Fruit fly (Drosophila melanogaster) whole organism, wandering third instar larva: ENCODE measurements around the gene Gba1a.

Experiments
- Abd-B ChIP-seq: fragments of >200 bp; optimal IDR thresholded peaks from 2 replicates; lab custom pipeline; 2017; ENCODE audit warnings: missing biosample characterization, missing genetic modification characterization
- CG32264 ChIP-seq: fragments of 200-800 bp; sonication (Bioruptor generic); optimal IDR thresholded peaks from 2 replicates; lab custom pipeline; 2016; ENCODE audit warnings: missing biosample characterization, missing genetic modification characterization
- CG9705 ChIP-seq: fragments of 200-800 bp; sonication (Bioruptor generic); optimal IDR thresholded peaks from 2 replicates; lab custom pipeline; 2018; ENCODE audit warnings: missing biosample characterization, mild to moderate bottlenecking, missing genetic modification characterization
- CrebA ChIP-seq: fragments of 200-800 bp; sonication (Bioruptor generic); optimal IDR thresholded peaks from 2 replicates; lab custom pipeline; 2016; ENCODE audit warnings: missing biosample characterization, mild to moderate bottlenecking, missing genetic modification characterization, borderline replicate concordance
- Dfd ChIP-seq: fragments of >200 bp; optimal IDR thresholded peaks from 2 replicates; lab custom pipeline; 2017; ENCODE audit warnings: missing biosample characterization, missing genetic modification characterization
- Dif ChIP-seq: fragments of 200-275, 200-300 bp; sonication (Bioruptor generic); optimal IDR thresholded peaks from 2 replicates; lab custom pipeline; 2018; ENCODE audit warnings: missing biosample characterization, missing genetic modification characterization; ENCODE audit not compliant: partially characterized antibody
- GATAd ChIP-seq: sonication (Bioruptor generic); optimal IDR thresholded peaks from 2 replicates; lab custom pipeline; 2016; ENCODE audit warnings: missing biosample characterization, missing genetic modification characterization
- HLH106 ChIP-seq: fragments of 200-800 bp; optimal IDR thresholded peaks from 3 replicates; lab custom pipeline; 2019; ENCODE audit warnings: missing biosample characterization, mild to moderate bottlenecking, missing genetic modification characterization, moderate library complexity
- Hnf4 ChIP-seq: fragments of 200-800 bp; sonication (Bioruptor generic); optimal IDR thresholded peaks from 2 replicates; lab custom pipeline; 2016; ENCODE audit warnings: missing biosample characterization, mild to moderate bottlenecking, missing genetic modification characterization
- Hr78 ChIP-seq: fragments of >200 bp; optimal IDR thresholded peaks from 2 replicates; lab custom pipeline; 2017; ENCODE audit warnings: missing biosample characterization, missing genetic modification characterization
- Hr83 ChIP-seq: fragments of 200-300 bp; sonication (Bioruptor generic); optimal IDR thresholded peaks from 2 replicates; lab custom pipeline; 2016; ENCODE audit warnings: missing biosample characterization, mild to moderate bottlenecking, missing genetic modification characterization, moderate library complexity; ENCODE audit not compliant: poor library complexity, severe bottlenecking
- Jra ChIP-seq: sonication (Bioruptor generic); optimal IDR thresholded peaks from 2 replicates; lab custom pipeline; 2016; ENCODE audit warnings: missing biosample characterization, missing genetic modification characterization
- Mio ChIP-seq: sonication (Bioruptor generic); optimal IDR thresholded peaks from 2 replicates; lab custom pipeline; 2016; ENCODE audit warnings: missing biosample characterization, missing genetic modification characterization
- Myc ChIP-seq: fragments of >200 bp; optimal IDR thresholded peaks from 2 replicates; lab custom pipeline; 2017
- N ChIP-seq: fragments of >200 bp; optimal IDR thresholded peaks from 2 replicates; lab custom pipeline; 2018; ENCODE audit warnings: missing biosample characterization, missing external identifiers, missing genetic modification characterization
- OdsH ChIP-seq: fragments of 200-800 bp; sonication (Bioruptor generic); optimal IDR thresholded peaks from 2 replicates; lab custom pipeline; 2016; ENCODE audit warnings: missing biosample characterization, mild to moderate bottlenecking, missing genetic modification characterization
- Rel ChIP-seq, 2 experiments: fragments of 200-800 bp; sonication (Bioruptor generic) in 1 of 2; optimal IDR thresholded peaks; 2 replicates in 1 of 2; 3 replicates in 1 of 2; lab custom pipeline; 2016 to 2019; ENCODE audit warnings: mild to moderate bottlenecking in 2 of 2, missing biosample characterization in 2 of 2, missing genetic modification characterization in 2 of 2, moderate library complexity in 1 of 2
- Sp1 ChIP-seq: fragments of 200-800 bp; sonication (Bioruptor generic); optimal IDR thresholded peaks from 3 replicates; lab custom pipeline; 2019; ENCODE audit warnings: missing biosample characterization, mild to moderate bottlenecking, missing genetic modification characterization, moderate library complexity
- Vsx2 ChIP-seq: fragments of 200-300, 225-300 bp; sonication (Bioruptor generic); optimal IDR thresholded peaks from 2 replicates; lab custom pipeline; 2018; ENCODE audit warnings: missing biosample characterization, missing genetic modification characterization; ENCODE audit not compliant: partially characterized antibody
- br ChIP-seq: fragments of 200-800 bp; sonication (Bioruptor generic); optimal IDR thresholded peaks from 2 replicates; lab custom pipeline; 2016; ENCODE audit warnings: missing biosample characterization, missing genetic modification characterization
- brk ChIP-seq: fragments of 200-800 bp; sonication (Bioruptor generic); optimal IDR thresholded peaks from 2 replicates; lab custom pipeline; 2016; ENCODE audit warnings: missing biosample characterization, mild to moderate bottlenecking, missing genetic modification characterization
- dl ChIP-seq, 2 experiments: fragments of 175-275, 200-275 bp in 1 of 2; fragments of 200-275 bp in 1 of 2; sonication (Bioruptor generic); optimal IDR thresholded peaks; lab custom pipeline; 2018; ENCODE audit warnings: mild to moderate bottlenecking in 2 of 2, missing biosample characterization in 2 of 2, missing genetic modification characterization in 2 of 2, moderate library complexity in 2 of 2; ENCODE audit not compliant: partially characterized antibody in 2 of 2, insufficient read depth in 1 of 2
- dmrt93B ChIP-seq: fragments of 200-800 bp; sonication (Bioruptor generic); optimal IDR thresholded peaks from 2 replicates; lab custom pipeline; 2018; ENCODE audit warnings: missing biosample characterization, mild to moderate bottlenecking, missing genetic modification characterization
- dsf ChIP-seq: sonication (Bioruptor generic); optimal IDR thresholded peaks from 2 replicates; lab custom pipeline; 2016; ENCODE audit warnings: missing biosample characterization, missing genetic modification characterization, borderline replicate concordance
- ey ChIP-seq: fragments of 200-800 bp; sonication (Bioruptor generic); optimal IDR thresholded peaks from 2 replicates; lab custom pipeline; 2016; ENCODE audit warnings: missing biosample characterization, missing genetic modification characterization
- foxo ChIP-seq, 2 experiments: fragments of 200-800 bp; sonication (Bioruptor generic); optimal IDR thresholded peaks; 2 replicates in 1 of 2; 3 replicates in 1 of 2; lab custom pipeline; 2016 to 2017; ENCODE audit warnings: missing biosample characterization in 2 of 2, missing genetic modification characterization in 2 of 2
- fru ChIP-seq: fragments of 200-800 bp; sonication (Bioruptor generic); optimal IDR thresholded peaks from 3 replicates; lab custom pipeline; 2016; ENCODE audit warnings: missing biosample characterization, mild to moderate bottlenecking, missing genetic modification characterization
- h ChIP-seq: fragments of 200-800 bp; sonication (Bioruptor generic); optimal IDR thresholded peaks from 3 replicates; lab custom pipeline; 2016; ENCODE audit warnings: missing biosample characterization, mild to moderate bottlenecking, missing genetic modification characterization
- jim ChIP-seq: fragments of 175-275, 200-325 bp; sonication (Bioruptor generic); optimal IDR thresholded peaks from 2 replicates; lab custom pipeline; 2016; ENCODE audit warnings: missing biosample characterization, mild to moderate bottlenecking, missing genetic modification characterization
- lola ChIP-seq: fragments of >200 bp; optimal IDR thresholded peaks from 2 replicates; lab custom pipeline; 2017; ENCODE audit warnings: missing biosample characterization, missing genetic modification characterization
- pan ChIP-seq: fragments of >200 bp; optimal IDR thresholded peaks from 2 replicates; lab custom pipeline; 2017
- psq ChIP-seq: fragments of 200-800 bp; sonication (Bioruptor generic); optimal IDR thresholded peaks from 3 replicates; lab custom pipeline; 2017; ENCODE audit warnings: missing biosample characterization, mild to moderate bottlenecking, missing genetic modification characterization, moderate library complexity
- rgr ChIP-seq: fragments of 200-800 bp; sonication (Bioruptor generic); optimal IDR thresholded peaks from 3 replicates; lab custom pipeline; 2016; ENCODE audit warnings: missing biosample characterization, mild to moderate bottlenecking, missing genetic modification characterization
- sage ChIP-seq: fragments of 200-800 bp; sonication (Bioruptor generic); optimal IDR thresholded peaks from 2 replicates; lab custom pipeline; 2016; ENCODE audit warnings: missing biosample characterization, mild to moderate bottlenecking, missing genetic modification characterization
- sv ChIP-seq: fragments of 200-800 bp; sonication (Bioruptor generic); optimal IDR thresholded peaks from 3 replicates; lab custom pipeline; 2016; ENCODE audit warnings: missing biosample characterization, missing genetic modification characterization
- tai ChIP-seq: sonication (Bioruptor generic); optimal IDR thresholded peaks from 2 replicates; lab custom pipeline; 2016; ENCODE audit warnings: missing biosample characterization, missing genetic modification characterization
- usp ChIP-seq: fragments of >200 bp; optimal IDR thresholded peaks from 2 replicates; lab custom pipeline; 2017; ENCODE audit warnings: missing biosample characterization, missing genetic modification characterization
- woc ChIP-seq: sonication (Bioruptor generic); optimal IDR thresholded peaks from 2 replicates; lab custom pipeline; 2016; ENCODE audit warnings: missing biosample characterization, mild to moderate bottlenecking, missing genetic modification characterization

The Gba1a gene

dm6 chr3R:23677058-23677457, 23.4 kb upstream of the Gba1a start, which contains the start of gene GILT3:
Gene GILT3, plus strand, starts transcription at chr3R:23677358.
- no peak for TF ChIP-seq Hr83 (GFP tag; lab: Kevin White, UChicago)
- no peak for TF ChIP-seq woc (GFP tag; lab: Kevin White, UChicago)
- TF ChIP-seq sage (GFP tag; lab: Kevin White, UChicago): no peak
- TF ChIP-seq fru (GFP tag; lab: Kevin White, UChicago): no peak
- no peak for TF ChIP-seq br (GFP tag; lab: Kevin White, UChicago)
- TF ChIP-seq Vsx2: no peak
- no peak for TF ChIP-seq rgr
- no peak for TF ChIP-seq jim (GFP tag; lab: Kevin White, UChicago)

dm6 chr3R:23678349-23679193, 21.9 kb upstream of the Gba1a start, which contains the start of gene GILT2:
Gene GILT2, plus strand, starts transcription at chr3R:23678895.
- TF ChIP-seq brk (GFP tag; lab: Kevin White, UChicago): no peak
- peak; percentile 88 for TF ChIP-seq fru (GFP tag; lab: Kevin White, UChicago)
- TF ChIP-seq sage (GFP tag; lab: Kevin White, UChicago): peak; percentile 87
- TF ChIP-seq Mio (GFP tag; lab: Kevin White, UChicago): no peak
- peak in 1 of 2 experiments; percentile 91 for TF ChIP-seq foxo (GFP tag; optimal IDR thresholded peaks at IDR 0.05; lab: Kevin White, UChicago)
- TF ChIP-seq Hr83 (GFP tag; lab: Kevin White, UChicago): no peak
- peak; percentile 86 for TF ChIP-seq psq (GFP tag; lab: Kevin White, UChicago)
- TF ChIP-seq dsf (GFP tag; lab: Kevin White, UChicago): no peak
- TF ChIP-seq Dfd (GFP tag; lab: Kevin White, UChicago): no peak
- peak; percentile 3 for TF ChIP-seq Rel (GFP tag; optimal IDR thresholded peaks at IDR 0.05; lab: Kevin White, UChicago)
- peak; percentile 65 for TF ChIP-seq Rel (tag; optimal IDR thresholded peaks at IDR 0.05; lab: Kevin White, UChicago)
- TF ChIP-seq N (GFP tag; lab: Kevin White, UChicago): no peak
- TF ChIP-seq dmrt93B: peak; percentile 83
- peak; percentile 81 for TF ChIP-seq br (GFP tag; lab: Kevin White, UChicago)
- peak; percentile 66 for TF ChIP-seq CG9705 (GFP tag; lab: Kevin White, UChicago)
- TF ChIP-seq usp: no peak
- peak; percentile 87 for TF ChIP-seq HLH106 (tag; lab: Kevin White, UChicago)
- peak; percentile 39 for TF ChIP-seq Jra (GFP tag; lab: Kevin White, UChicago)
- TF ChIP-seq Dif: peak; percentile 53
- no peak for TF ChIP-seq Hnf4
- no peak for TF ChIP-seq Abd-B (GFP tag; lab: Kevin White, UChicago)
- TF ChIP-seq Hr78 (GFP tag; lab: Kevin White, UChicago): no peak
- TF ChIP-seq pan (lab: Kevin White, UChicago): no peak
- peak; percentile 79 for TF ChIP-seq ey (GFP tag; lab: Kevin White, UChicago)
- no peak for TF ChIP-seq Myc (lab: Kevin White, UChicago)
- TF ChIP-seq jim (GFP tag; lab: Kevin White, UChicago): no peak
- peak; percentile 91 for TF ChIP-seq Sp1 (GFP tag; lab: Kevin White, UChicago)
- TF ChIP-seq tai (GFP tag; lab: Kevin White, UChicago): no peak
- TF ChIP-seq rgr: peak; percentile 91
- TF ChIP-seq Vsx2: peak; percentile 57
- TF ChIP-seq lola (GFP tag; lab: Kevin White, UChicago): no peak
- TF ChIP-seq sv (GFP tag; lab: Kevin White, UChicago): peak; percentile 85
- peak; percentile 8 for TF ChIP-seq GATAd (GFP tag; lab: Kevin White, UChicago)
- peak; percentile 89 for TF ChIP-seq OdsH (GFP tag; lab: Kevin White, UChicago)
- peak; percentile 90 for TF ChIP-seq h (GFP tag; lab: Kevin White, UChicago)
- TF ChIP-seq CrebA (GFP tag; lab: Kevin White, UChicago): peak; percentile 28
- TF ChIP-seq CG32264 (GFP tag; lab: Kevin White, UChicago): peak; percentile 45
- TF ChIP-seq woc (GFP tag; lab: Kevin White, UChicago): no peak
- TF ChIP-seq dl (GFP tag; optimal IDR thresholded peaks at IDR 0.05; lab: Kevin White, UChicago; ENCODE audit: insufficient read depth in 1 of 2, partially characterized antibody in 2 of 2): no peak
- TF ChIP-seq, all 38 proteins: peak for 21
